Fruit fly (Drosophila melanogaster) whole organism, prepupa: ENCODE data around the gene CG14667.

Source experiments
- Blimp-1 ChIP-seq: fragments of 200-800 bp; sonication (Bioruptor generic); optimal IDR thresholded peaks from 3 replicates; lab custom pipeline; 2017; ENCODE audit warnings: missing biosample characterization, missing genetic modification characterization, mild to moderate bottlenecking, moderate library complexity, missing genetic modification reagents
- CG10631 ChIP-seq: fragments of 200-800 bp; sonication (Bioruptor generic); optimal IDR thresholded peaks from 2 replicates; lab custom pipeline; 2016; ENCODE audit warnings: missing biosample characterization, missing genetic modification characterization
- CG10669 ChIP-seq: fragments of 200-800 bp; sonication (Bioruptor generic); optimal IDR thresholded peaks from 3 replicates; lab custom pipeline; 2018; ENCODE audit warnings: missing biosample characterization, mild to moderate bottlenecking, missing genetic modification characterization, moderate library complexity
- CG11762 ChIP-seq: fragments of 200-800 bp; sonication (Bioruptor generic); optimal IDR thresholded peaks from 3 replicates; lab custom pipeline; 2016; ENCODE audit warnings: missing biosample characterization, missing genetic modification characterization; ENCODE audit not compliant: insufficient read depth
- CG11902 ChIP-seq: fragments of 200-800 bp; sonication (Bioruptor generic); optimal IDR thresholded peaks from 3 replicates; lab custom pipeline; 2016; ENCODE audit warnings: missing biosample characterization, missing genetic modification characterization
- CG1621 ChIP-seq: fragments of 200-800 bp; sonication (Bioruptor generic); optimal IDR thresholded peaks from 3 replicates; lab custom pipeline; 2018; ENCODE audit warnings: missing biosample characterization, mild to moderate bottlenecking, missing genetic modification characterization
- CG16779 ChIP-seq: fragments of 200-800 bp; sonication (Bioruptor generic); optimal IDR thresholded peaks from 3 replicates; lab custom pipeline; 2017; ENCODE audit warnings: missing biosample characterization, mild to moderate bottlenecking, missing genetic modification characterization
- CG3032 ChIP-seq: fragments of 200-800 bp; optimal IDR thresholded peaks from 2 replicates; lab custom pipeline; 2019; ENCODE audit warnings: missing biosample characterization, mild to moderate bottlenecking, missing genetic modification characterization, moderate library complexity
- CG32006 ChIP-seq: fragments of 200-800 bp; sonication (Bioruptor generic); optimal IDR thresholded peaks from 3 replicates; lab custom pipeline; 2017; ENCODE audit warnings: missing biosample characterization, mild to moderate bottlenecking, missing genetic modification characterization
- CG3919 ChIP-seq: fragments of 200-800 bp; sonication (Bioruptor generic); optimal IDR thresholded peaks from 3 replicates; lab custom pipeline; 2016; ENCODE audit warnings: missing biosample characterization, missing genetic modification characterization
- CG6163 ChIP-seq: fragments of 200-800 bp; sonication (Bioruptor generic); IDR thresholded peaks from 3 replicates; pipeline ENCODE4 v1.3.6; 2022; ENCODE audit warnings: missing biosample characterization, missing genetic modification characterization
- CG6276 ChIP-seq: fragments of 200-800 bp; sonication (Bioruptor generic); optimal IDR thresholded peaks from 2 replicates; lab custom pipeline; 2017; ENCODE audit warnings: missing biosample characterization, mild to moderate bottlenecking, missing genetic modification characterization
- CG6792 ChIP-seq: fragments of 200-800 bp; sonication (Bioruptor generic); optimal IDR thresholded peaks from 3 replicates; lab custom pipeline; 2016; ENCODE audit warnings: missing biosample characterization, missing genetic modification characterization
- CG6808 ChIP-seq: fragments of 200-800 bp; sonication (Bioruptor generic); optimal IDR thresholded peaks from 3 replicates; lab custom pipeline; 2017; ENCODE audit warnings: missing biosample characterization, missing genetic modification characterization, mild to moderate bottlenecking, moderate library complexity, missing genetic modification reagents
- CG7368 ChIP-seq: fragments of 200-800 bp; sonication (Bioruptor generic); optimal IDR thresholded peaks from 3 replicates; lab custom pipeline; 2016; ENCODE audit warnings: missing biosample characterization, missing genetic modification characterization
- CG8119 ChIP-seq: fragments of 200-800 bp; sonication (Bioruptor generic); IDR thresholded peaks from 3 replicates; pipeline ENCODE4 v1.3.6; 2022; ENCODE audit warnings: missing biosample characterization, missing genetic modification characterization
- CG8632 ChIP-seq: fragments of 200-800 bp; sonication (Bioruptor generic); optimal IDR thresholded peaks from 3 replicates; lab custom pipeline; 2016; ENCODE audit warnings: missing biosample characterization, missing genetic modification characterization
- CG9139 ChIP-seq: fragments of 200-800 bp; sonication (Bioruptor generic); optimal IDR thresholded peaks from 3 replicates; lab custom pipeline; 2017; ENCODE audit warnings: missing biosample characterization, mild to moderate bottlenecking, missing genetic modification characterization
- Eip78C ChIP-seq: fragments of 200-800 bp; sonication (Bioruptor generic); peaks from one replicate; lab custom pipeline; 2016; ENCODE audit warnings: missing biosample characterization, missing genetic modification characterization
- Ets96B ChIP-seq: fragments of 200-800 bp; optimal IDR thresholded peaks from 2 replicates; lab custom pipeline; 2019; ENCODE audit warnings: missing biosample characterization, mild to moderate bottlenecking, missing genetic modification characterization, moderate library complexity
- Gug ChIP-seq: fragments of 200-800 bp; sonication (Bioruptor generic); IDR thresholded peaks from 2 replicates; pipeline ENCODE4 v1.3.6; 2022; ENCODE audit warnings: missing biosample characterization, missing genetic modification characterization
- Hr38 ChIP-seq: sonication (Bioruptor generic); optimal IDR thresholded peaks from 2 replicates; lab custom pipeline; 2016; ENCODE audit warnings: missing biosample characterization, missing genetic modification characterization
- Hr39 ChIP-seq: fragments of 200-800 bp; sonication (Bioruptor generic); optimal IDR thresholded peaks from 2 replicates; lab custom pipeline; 2016; ENCODE audit warnings: missing biosample characterization, missing genetic modification characterization
- Lpt ChIP-seq: fragments of 200-800 bp; sonication (Bioruptor generic); optimal IDR thresholded peaks from 3 replicates; lab custom pipeline; 2016; ENCODE audit warnings: missing biosample characterization, missing genetic modification characterization
- Met ChIP-seq: fragments of 200-800 bp; sonication (Bioruptor generic); optimal IDR thresholded peaks from 3 replicates; lab custom pipeline; 2016; ENCODE audit warnings: missing biosample characterization, missing genetic modification characterization
- OdsH ChIP-seq: fragments of 200-800 bp; sonication (Bioruptor generic); optimal IDR thresholded peaks from 3 replicates; lab custom pipeline; 2016; ENCODE audit warnings: missing biosample characterization, missing genetic modification characterization
- Smox ChIP-seq: fragments of 200-800 bp; sonication (Bioruptor generic); optimal IDR thresholded peaks from 3 replicates; lab custom pipeline; 2016; ENCODE audit warnings: missing biosample characterization, missing genetic modification characterization
- Sox102F ChIP-seq: fragments of 200-800 bp; sonication (Bioruptor generic); optimal IDR thresholded peaks from 2 replicates; lab custom pipeline; 2016; ENCODE audit warnings: missing biosample characterization, mild to moderate bottlenecking, missing genetic modification characterization
- Sox14 ChIP-seq: fragments of 200-800 bp; sonication (Bioruptor generic); optimal IDR thresholded peaks from 3 replicates; lab custom pipeline; 2016; ENCODE audit warnings: missing biosample characterization, missing genetic modification characterization
- acj6 ChIP-seq: fragments of 200-800 bp; sonication (Bioruptor generic); optimal IDR thresholded peaks from 3 replicates; lab custom pipeline; 2016; ENCODE audit warnings: missing biosample characterization, missing genetic modification characterization
- eg ChIP-seq: fragments of 200-800 bp; sonication (Bioruptor generic); IDR thresholded peaks from 3 replicates; pipeline ENCODE4 v1.3.6; 2022; ENCODE audit warnings: missing biosample characterization, missing genetic modification characterization
- esn ChIP-seq: fragments of 200-800 bp; sonication (Bioruptor generic); optimal IDR thresholded peaks from 2 replicates; lab custom pipeline; 2016; ENCODE audit warnings: missing biosample characterization, mild to moderate bottlenecking, missing genetic modification characterization, moderate library complexity
- fkh ChIP-seq: fragments of 200-800 bp; sonication (Bioruptor generic); optimal IDR thresholded peaks from 3 replicates; lab custom pipeline; 2017; ENCODE audit warnings: missing biosample characterization, mild to moderate bottlenecking, missing genetic modification characterization, moderate library complexity
- lz ChIP-seq: fragments of 200-800 bp; sonication (Bioruptor generic); optimal IDR thresholded peaks from 3 replicates; lab custom pipeline; 2016; ENCODE audit warnings: missing biosample characterization, missing genetic modification characterization
- spab ChIP-seq: fragments of 200-800 bp; sonication (Bioruptor generic); optimal IDR thresholded peaks from 2 replicates; lab custom pipeline; 2017; ENCODE audit warnings: missing biosample characterization, mild to moderate bottlenecking, missing genetic modification characterization, missing genetic modification reagents
- ss ChIP-seq, 2 experiments: fragments of 200-800 bp; sonication (Bioruptor generic); optimal IDR thresholded peaks; 2 replicates in 1 of 2; 3 replicates in 1 of 2; lab custom pipeline; 2017 to 2018; ENCODE audit warnings: mild to moderate bottlenecking in 2 of 2, missing biosample characterization in 2 of 2, missing genetic modification characterization in 2 of 2, moderate library complexity in 1 of 2
- svp ChIP-seq: fragments of 200-800 bp; sonication (Bioruptor generic); peaks from one replicate; lab custom pipeline; 2016; ENCODE audit warnings: missing biosample characterization, missing genetic modification characterization
- topi ChIP-seq: fragments of 200-800 bp; sonication (Bioruptor generic); optimal IDR thresholded peaks from 3 replicates; lab custom pipeline; 2016; ENCODE audit warnings: missing biosample characterization, missing genetic modification characterization

CG14667 gene

dm6 chr3R:5389435-5389834 is 14.6 kb downstream of the CG14667 start (continued):
- no peak for TF ChIP-seq esn (GFP tag; lab: Kevin White, UChicago)
- peak; percentile 36 for TF ChIP-seq CG3032 (tag; lab: Kevin White, UChicago)
- TF ChIP-seq CG32006 (GFP tag; lab: Kevin White, UChicago), result peak; percentile 56
- TF ChIP-seq Smox (GFP tag; lab: Kevin White, UChicago), result no peak
- peak; percentile 14 for TF ChIP-seq spab (GFP tag; lab: Kevin White, UChicago)
- TF ChIP-seq eg (GFP tag; lab: Robert Waterston, UW), result no peak
- TF ChIP-seq CG10669 (GFP tag; lab: Kevin White, UChicago), result peak; percentile 27
- peak; percentile 37 for TF ChIP-seq CG10631 (GFP tag; lab: Kevin White, UChicago)
- TF ChIP-seq, all 60 proteins: peak for 12

dm6 chr3R:5390095-5390663 is 15.4 kb downstream of the CG14667 start:
- TF ChIP-seq fkh (GFP tag; lab: Kevin White, UChicago) (no peak), svp (GFP tag; lab: Kevin White, UChicago) (no peak), Eip78C (peak; percentile 40), Lpt (GFP tag; lab: Kevin White, UChicago) (peak; percentile 41), CG8119 (no peak), CG1621 (tag; lab: Kevin White, UChicago) (peak; percentile 54), Smox (GFP tag; lab: Kevin White, UChicago) (no peak), CG32006 (GFP tag; lab: Kevin White, UChicago) (no peak), acj6 (no peak), ss (GFP tag; optimal IDR thresholded peaks at IDR 0.05; lab: Kevin White, UChicago) (peak in 1 of 2 experiments; percentile 58), Blimp-1 (GFP tag; lab: Kevin White, UChicago) (no peak), CG16779 (tag; lab: Kevin White, UChicago) (no peak), eg (GFP tag; lab: Robert Waterston, UW) (0 out of 3 replicates have a peak, but pooled peaks have one; percentile 23), CG10631 (GFP tag; lab: Kevin White, UChicago) (no peak), Hr38 (GFP tag; lab: Kevin White, UChicago) (no peak), Gug (GFP tag; lab: Robert Waterston, UW) (no peak), CG11902 (no peak)

- TF ChIP-seq CG1621 (tag; lab: Kevin White, UChicago), result no peak
- TF ChIP-seq Blimp-1 (GFP tag; lab: Kevin White, UChicago), result peak; percentile 61
Observed at dm6 chr3R:5392033-5392432, 17.2 kb downstream of the CG14667 start.

- no peak for TF ChIP-seq OdsH
- TF ChIP-seq CG6792 (GFP tag; lab: Kevin White, UChicago), result no peak
- TF ChIP-seq eg (GFP tag; lab: Robert Waterston, UW), result peak; percentile 39; the same call in 1 of the 3 replicates
- TF ChIP-seq CG6276 (GFP tag; lab: Kevin White, UChicago), result no peak
- TF ChIP-seq CG9139 (GFP tag; lab: Kevin White, UChicago), result no peak
- no peak for TF ChIP-seq CG16779 (tag; lab: Kevin White, UChicago)
Observed at dm6 chr3R:5392621-5393020, 17.8 kb downstream of the CG14667 start, which contains the start of gene kkv. Gene kkv (minus strand): TSS chr3R:5392866.

- TF ChIP-seq CG1621 (tag; lab: Kevin White, UChicago), result peak; percentile 17
- TF ChIP-seq CG8632 (GFP tag; lab: Kevin White, UChicago), result no peak
- peak; percentile 9 for TF ChIP-seq lz
- no peak for TF ChIP-seq eg (GFP tag; lab: Robert Waterston, UW)
- TF ChIP-seq Sox14 (GFP tag; lab: Kevin White, UChicago), result peak; percentile 25
- TF ChIP-seq Sox102F (GFP tag; lab: Kevin White, UChicago), result no peak
- TF ChIP-seq CG11762, result no peak
- no peak for TF ChIP-seq spab (GFP tag; lab: Kevin White, UChicago)
- no peak for TF ChIP-seq fkh (GFP tag; lab: Kevin White, UChicago)
- no peak for TF ChIP-seq CG3919 (GFP tag; lab: Kevin White, UChicago)
- TF ChIP-seq CG8119, result no peak
- TF ChIP-seq esn (GFP tag; lab: Kevin White, UChicago), result no peak
- no peak for TF ChIP-seq CG7368
- TF ChIP-seq CG10669 (GFP tag; lab: Kevin White, UChicago), result no peak
- no peak for TF ChIP-seq Hr38 (GFP tag; lab: Kevin White, UChicago)
- TF ChIP-seq CG6808 (GFP tag; lab: Kevin White, UChicago), result no peak
- TF ChIP-seq Eip78C, result peak; percentile 67
- peak; percentile 9 for TF ChIP-seq Met (GFP tag; lab: Kevin White, UChicago)
- no peak for TF ChIP-seq CG32006 (GFP tag; lab: Kevin White, UChicago)
- TF ChIP-seq svp (GFP tag; lab: Kevin White, UChicago), result peak; percentile 88
- no peak for TF ChIP-seq ss (GFP tag; optimal IDR thresholded peaks at IDR 0.05; lab: Kevin White, UChicago)
- TF ChIP-seq topi (GFP tag; lab: Kevin White, UChicago), result no peak
- TF ChIP-seq acj6, result no peak
- TF ChIP-seq CG16779 (tag; lab: Kevin White, UChicago), result no peak
- TF ChIP-seq CG10631 (GFP tag; lab: Kevin White, UChicago), result no peak
- TF ChIP-seq CG6276 (GFP tag; lab: Kevin White, UChicago), result no peak
- TF ChIP-seq CG6163, result no peak
- no peak for TF ChIP-seq Hr39 (GFP tag; lab: Kevin White, UChicago)
- TF ChIP-seq Ets96B (tag; lab: Kevin White, UChicago), result no peak
Observed at dm6 chr3R:5393742-5394391, 19.0 kb downstream of the CG14667 start, which contains the start of gene CG1172. Gene CG1172 (plus strand): TSS chr3R:5393922.
